Fruit fly (Drosophila melanogaster) whole organism: ENCODE data around the gene Sse.

Experiments
- Dll ChIP-seq: fragments of >200 bp; optimal IDR thresholded peaks from 2 replicates; lab custom pipeline; 2017
- EcR ChIP-seq, 2 experiments: fragments of >200 bp; optimal IDR thresholded peaks; 2 replicates each; lab custom pipeline; 2017; ENCODE audit warnings: missing biosample characterization in 2 of 2, missing genetic modification characterization in 2 of 2, missing genetic modification reagents in 2 of 2
- pan ChIP-seq: fragments of >200 bp; optimal IDR thresholded peaks from 2 replicates; lab custom pipeline; 2017

DNA sequence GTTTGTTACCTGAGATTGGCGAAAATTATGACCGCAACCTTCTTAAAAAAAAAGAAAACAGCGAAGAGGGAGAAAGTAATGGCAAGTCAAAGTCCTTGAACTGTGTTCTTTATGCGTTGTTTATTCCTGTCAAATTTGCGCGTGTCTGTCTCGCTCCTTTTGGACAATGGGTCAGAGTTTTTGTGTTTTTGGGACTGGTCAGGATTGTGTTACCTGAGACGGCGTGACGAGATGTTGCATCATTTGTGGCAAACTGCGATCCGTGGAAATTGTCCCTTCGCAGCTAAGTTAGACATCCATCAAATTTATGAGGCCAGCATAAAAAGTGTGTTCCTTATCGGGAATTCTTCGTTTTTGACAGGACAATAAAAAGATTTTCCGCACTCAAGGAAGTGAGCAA, 38.8 kb downstream of the Sse start:
- TF ChIP-seq pan: no peak
- TF ChIP-seq Dll: no peak
- TF ChIP-seq EcR (GFP tag; optimal IDR thresholded peaks at IDR 0.05; lab: Kevin White, UChicago): no peak
